Fruit fly (Drosophila melanogaster) whole organism, embryonic: ENCODE results near the gene kud.

Source experiments
- CG10209 ChIP-seq: fragments of 200-800 bp; sonication (Bioruptor generic); optimal IDR thresholded peaks from 3 replicates; lab custom pipeline; 2017; ENCODE audit warnings: missing biosample characterization, mild to moderate bottlenecking, missing genetic modification characterization, missing genetic modification reagents
- CG12391 ChIP-seq: fragments of 200-800 bp; sonication (Bioruptor generic); optimal IDR thresholded peaks from 3 replicates; lab custom pipeline; 2018; ENCODE audit warnings: missing biosample characterization, mild to moderate bottlenecking, missing genetic modification characterization, moderate library complexity
- CG13624 ChIP-seq: fragments of 200-800 bp; sonication (Bioruptor generic); optimal IDR thresholded peaks from 2 replicates; lab custom pipeline; 2016; ENCODE audit warnings: missing biosample characterization, missing genetic modification characterization
- CG1832 ChIP-seq: fragments of 200-800 bp; sonication (Bioruptor generic); optimal IDR thresholded peaks from 2 replicates; lab custom pipeline; 2017; ENCODE audit warnings: missing biosample characterization, mild to moderate bottlenecking, missing genetic modification characterization, inconsistent platforms
- CG18599 ChIP-seq: fragments of 200-800 bp; sonication (Bioruptor generic); optimal IDR thresholded peaks from 3 replicates; lab custom pipeline; 2017; ENCODE audit warnings: missing biosample characterization, missing genetic modification characterization, mild to moderate bottlenecking, moderate library complexity, missing genetic modification reagents
- CG2875 ChIP-seq: fragments of 200-800 bp; sonication (Bioruptor generic); optimal IDR thresholded peaks from 2 replicates; lab custom pipeline; 2017; ENCODE audit warnings: missing biosample characterization, mild to moderate bottlenecking, missing genetic modification characterization, missing genetic modification reagents
- CG3065 ChIP-seq: fragments of 200-800 bp; sonication (Bioruptor generic); optimal IDR thresholded peaks from 2 replicates; lab custom pipeline; 2016; ENCODE audit warnings: missing biosample characterization, missing genetic modification characterization
- CG31224 ChIP-seq: fragments of 200-800 bp; sonication (Bioruptor generic); IDR thresholded peaks from 2 replicates; pipeline ENCODE4 v1.3.6; 2022; ENCODE audit warnings: missing biosample characterization, missing genetic modification characterization
- CG34376 ChIP-seq: fragments of 200-800 bp; sonication (Bioruptor generic); optimal IDR thresholded peaks from 2 replicates; lab custom pipeline; 2018; ENCODE audit warnings: missing biosample characterization, mild to moderate bottlenecking, missing genetic modification characterization
- CG4404 ChIP-seq: fragments of 200-800 bp; sonication (Bioruptor generic); IDR thresholded peaks from 2 replicates; pipeline ENCODE4 v1.3.6; 2022; ENCODE audit warnings: missing biosample characterization, missing genetic modification characterization
- CG4617 ChIP-seq: fragments of 200-800 bp; sonication (Bioruptor generic); optimal IDR thresholded peaks from 3 replicates; lab custom pipeline; 2016; ENCODE audit warnings: missing biosample characterization, missing genetic modification characterization, borderline replicate concordance
- CG4820 ChIP-seq: fragments of 200-800 bp; sonication (Bioruptor generic); optimal IDR thresholded peaks from 3 replicates; lab custom pipeline; 2016; ENCODE audit warnings: missing biosample characterization, missing genetic modification characterization
- CG6654 ChIP-seq: fragments of 200-800 bp; sonication (Bioruptor generic); optimal IDR thresholded peaks from 2 replicates; lab custom pipeline; 2017; ENCODE audit warnings: missing biosample characterization, mild to moderate bottlenecking, missing genetic modification characterization
- CG7271 ChIP-seq: fragments of 200-800 bp; sonication (Bioruptor generic); optimal IDR thresholded peaks from 2 replicates; lab custom pipeline; 2018; ENCODE audit warnings: missing biosample characterization, mild to moderate bottlenecking, missing genetic modification characterization, moderate library complexity
- CG7372 ChIP-seq: fragments of 200-800 bp; sonication (Bioruptor generic); IDR thresholded peaks from 2 replicates; pipeline ENCODE4 v1.3.6; 2022; ENCODE audit warnings: missing biosample characterization, missing genetic modification characterization
- CG7987 ChIP-seq: fragments of 200-800 bp; sonication (Bioruptor generic); optimal IDR thresholded peaks from 2 replicates; lab custom pipeline; 2018; ENCODE audit warnings: missing biosample characterization, mild to moderate bottlenecking, missing genetic modification characterization, moderate library complexity
- CG8281 ChIP-seq: fragments of 200-800 bp; sonication (Bioruptor generic); optimal IDR thresholded peaks from 2 replicates; lab custom pipeline; 2018; ENCODE audit warnings: missing biosample characterization, mild to moderate bottlenecking, missing genetic modification characterization, moderate library complexity
- CG8359 ChIP-seq: fragments of 200-800 bp; sonication (Bioruptor generic); optimal IDR thresholded peaks from 2 replicates; lab custom pipeline; 2017; ENCODE audit warnings: missing biosample characterization, mild to moderate bottlenecking, missing genetic modification characterization, borderline replicate concordance
- CG9609 ChIP-seq: fragments of 200-800 bp; sonication (Bioruptor generic); optimal IDR thresholded peaks from 3 replicates; lab custom pipeline; 2016; ENCODE audit warnings: missing biosample characterization, missing genetic modification characterization
- Dad ChIP-seq: fragments of 200-800 bp; sonication (Bioruptor generic); optimal IDR thresholded peaks from 3 replicates; lab custom pipeline; 2016; ENCODE audit warnings: missing biosample characterization, missing genetic modification characterization
- Deaf1 ChIP-seq: fragments of 200-800 bp; optimal IDR thresholded peaks from 3 replicates; lab custom pipeline; 2019; ENCODE audit warnings: missing biosample characterization, mild to moderate bottlenecking, missing genetic modification characterization, moderate library complexity
- Drgx ChIP-seq: fragments of 200-800 bp; sonication (Bioruptor generic); IDR thresholded peaks from 2 replicates; pipeline ENCODE4 v1.3.6; 2022; ENCODE audit warnings: missing biosample characterization, missing genetic modification characterization
- Elba2 ChIP-seq: fragments of 200-800 bp; sonication (Bioruptor generic); optimal IDR thresholded peaks from 3 replicates; lab custom pipeline; 2016; ENCODE audit warnings: missing biosample characterization, missing genetic modification characterization
- H15 ChIP-seq: fragments of 200-800 bp; sonication (Bioruptor generic); IDR thresholded peaks from 3 replicates; pipeline ENCODE4 v1.3.6; 2022; ENCODE audit warnings: missing biosample characterization, missing genetic modification characterization
- Hand ChIP-seq: fragments of 200-800 bp; sonication (Bioruptor generic); optimal IDR thresholded peaks from 2 replicates; lab custom pipeline; 2017; ENCODE audit warnings: mild to moderate bottlenecking, missing biosample characterization, missing genetic modification reagents, missing genetic modification characterization
- Med ChIP-seq: fragments of 200-800 bp; sonication (Bioruptor generic); peaks from one replicate; lab custom pipeline; 2016; ENCODE audit warnings: missing biosample characterization, missing genetic modification characterization, mild to moderate bottlenecking, inconsistent platforms, moderate library complexity
- Meics ChIP-seq: fragments of 200-800 bp; sonication (Bioruptor generic); optimal IDR thresholded peaks from 2 replicates; lab custom pipeline; 2017; ENCODE audit warnings: missing biosample characterization, mild to moderate bottlenecking, missing genetic modification characterization
- NC2α ChIP-seq: fragments of 200-800 bp; sonication (Bioruptor generic); optimal IDR thresholded peaks from 2 replicates; lab custom pipeline; 2016; ENCODE audit warnings: missing biosample characterization, missing genetic modification characterization
- Nf-YC ChIP-seq: fragments of 200-800 bp; optimal IDR thresholded peaks from 3 replicates; lab custom pipeline; 2019; ENCODE audit warnings: missing biosample characterization, mild to moderate bottlenecking, missing genetic modification characterization, moderate library complexity
- Rfx ChIP-seq: fragments of 200-800 bp; sonication (Bioruptor generic); IDR thresholded peaks from 2 replicates; pipeline ENCODE4 v1.3.6; 2022; ENCODE audit warnings: missing biosample characterization, missing genetic modification characterization
- Sin3A ChIP-seq: fragments of >200 bp; optimal IDR thresholded peaks from 2 replicates; lab custom pipeline; 2018
- ac ChIP-seq: fragments of 200-800 bp; sonication (Bioruptor generic); optimal IDR thresholded peaks from 3 replicates; lab custom pipeline; 2017; ENCODE audit warnings: missing biosample characterization, mild to moderate bottlenecking, missing genetic modification characterization
- al ChIP-seq: fragments of 200-800 bp; sonication (Bioruptor generic); IDR thresholded peaks from 2 replicates; pipeline ENCODE4 v1.3.6; 2022; ENCODE audit warnings: missing biosample characterization, missing genetic modification characterization
- bigmax ChIP-seq: fragments of 200-800 bp; sonication (Bioruptor generic); optimal IDR thresholded peaks from 2 replicates; lab custom pipeline; 2018; ENCODE audit warnings: missing biosample characterization, mild to moderate bottlenecking, missing genetic modification characterization
- dati ChIP-seq: fragments of 200-800 bp; sonication (Bioruptor generic); IDR thresholded peaks from 2 replicates; pipeline ENCODE4 v1.3.6; 2022; ENCODE audit warnings: missing biosample characterization, missing genetic modification characterization
- dmrt11E ChIP-seq: fragments of 200-800 bp; sonication (Bioruptor generic); optimal IDR thresholded peaks from 3 replicates; lab custom pipeline; 2018; ENCODE audit warnings: missing biosample characterization, mild to moderate bottlenecking, missing genetic modification characterization, moderate library complexity
- fd102C ChIP-seq: fragments of 200-800 bp; sonication (Bioruptor generic); optimal IDR thresholded peaks from 2 replicates; lab custom pipeline; 2018; ENCODE audit warnings: missing biosample characterization, mild to moderate bottlenecking, missing genetic modification characterization, moderate library complexity
- gce ChIP-seq: fragments of 200-800 bp; sonication (Bioruptor generic); IDR thresholded peaks from 3 replicates; pipeline ENCODE4 v1.3.6; 2022; ENCODE audit warnings: missing biosample characterization, missing genetic modification characterization
- gfzf ChIP-seq: fragments of 200-800 bp; sonication (Bioruptor generic); optimal IDR thresholded peaks from 2 replicates; lab custom pipeline; 2016; ENCODE audit warnings: missing biosample characterization, mild to moderate bottlenecking, missing genetic modification characterization, moderate library complexity
- grau ChIP-seq: fragments of 200-800 bp; optimal IDR thresholded peaks from 3 replicates; lab custom pipeline; 2019; ENCODE audit warnings: missing biosample characterization, mild to moderate bottlenecking, missing genetic modification characterization, moderate library complexity
- gt ChIP-seq: fragments of 200-800 bp; sonication (Bioruptor generic); IDR thresholded peaks from 2 replicates; pipeline ENCODE4 v1.3.6; 2022; ENCODE audit warnings: missing biosample characterization, missing genetic modification characterization
- hb ChIP-seq: fragments of 200-800 bp; sonication (Bioruptor generic); IDR thresholded peaks from 3 replicates; pipeline ENCODE4 v1.3.6; 2022; ENCODE audit warnings: missing biosample characterization, missing genetic modification characterization; ENCODE audit not compliant: partially characterized antibody
- hbn ChIP-seq: fragments of 200-800 bp; sonication (Bioruptor generic); IDR thresholded peaks from 2 replicates; pipeline ENCODE4 v1.3.6; 2022; ENCODE audit warnings: missing biosample characterization, missing genetic modification characterization; ENCODE audit not compliant: partially characterized antibody
- jigr1 ChIP-seq: fragments of 200-800 bp; sonication (Bioruptor generic); IDR thresholded peaks from 3 replicates; pipeline ENCODE4 v1.3.6; 2022; ENCODE audit warnings: missing biosample characterization, missing genetic modification characterization
- maf-S ChIP-seq: fragments of 200-800 bp; sonication (Bioruptor generic); optimal IDR thresholded peaks from 2 replicates; lab custom pipeline; 2016; ENCODE audit warnings: missing biosample characterization, missing genetic modification characterization
- run ChIP-seq: fragments of 200-800 bp; sonication (Bioruptor generic); optimal IDR thresholded peaks from 3 replicates; lab custom pipeline; 2018; ENCODE audit warnings: missing biosample characterization, mild to moderate bottlenecking, missing genetic modification characterization
- seq ChIP-seq: fragments of 200-800 bp; sonication (Bioruptor generic); IDR thresholded peaks from 2 replicates; pipeline ENCODE4 v1.3.6; 2022; ENCODE audit warnings: missing biosample characterization, missing genetic modification characterization
- sima ChIP-seq: fragments of 200-800 bp; sonication (Bioruptor generic); optimal IDR thresholded peaks from 2 replicates; lab custom pipeline; 2016; ENCODE audit warnings: missing biosample characterization, missing genetic modification characterization
- slou ChIP-seq: fragments of 200-800 bp; sonication (Bioruptor generic); optimal IDR thresholded peaks from 3 replicates; lab custom pipeline; 2016; ENCODE audit warnings: missing biosample characterization, missing genetic modification characterization
- tup ChIP-seq: fragments of 200-800 bp; sonication (Bioruptor generic); optimal IDR thresholded peaks from 2 replicates; lab custom pipeline; 2016; ENCODE audit warnings: missing biosample characterization, mild to moderate bottlenecking, missing genetic modification characterization, moderate library complexity

The kud gene

DNA sequence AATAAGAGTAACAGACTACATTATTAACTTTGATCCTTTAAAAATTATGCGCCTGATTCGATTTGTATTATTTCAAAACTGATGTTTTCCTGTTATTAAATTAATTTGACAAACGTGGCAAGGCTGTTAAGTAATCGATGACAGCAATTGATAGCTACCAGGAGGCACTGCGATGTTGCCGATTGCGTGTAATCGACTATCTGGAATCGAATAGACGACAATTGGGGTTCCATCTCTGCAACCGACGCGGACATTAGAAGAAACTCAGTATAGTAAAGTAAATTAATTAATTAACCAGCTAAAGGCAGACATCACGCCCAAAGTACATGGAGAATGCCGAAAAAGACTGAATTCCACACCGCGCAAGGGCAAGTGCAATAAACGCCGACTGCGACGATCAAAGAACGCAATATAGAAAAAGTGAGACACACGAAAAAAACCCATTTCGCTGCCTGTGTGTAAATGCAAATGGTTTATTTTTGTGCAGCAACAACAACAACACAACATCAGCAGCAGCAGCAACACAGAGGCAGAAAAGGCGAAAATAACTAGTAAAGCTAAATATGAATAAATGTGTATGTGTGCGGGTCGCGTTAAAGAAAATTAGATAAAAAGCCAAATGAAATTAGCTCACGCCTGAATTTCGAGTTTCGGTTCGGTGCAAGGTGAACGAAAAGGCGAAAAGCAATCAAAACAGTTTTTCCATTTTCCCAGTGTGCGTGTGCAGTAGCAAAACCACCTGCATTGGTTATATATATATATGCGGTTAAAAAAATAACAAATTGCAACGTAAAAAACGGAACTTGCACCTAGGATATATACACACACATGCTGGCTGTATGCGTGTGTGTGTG lies 9.0 kb upstream of the kud start, which contains the start of gene sina (continued):
- TF ChIP-seq CG12391 (tag; lab: Kevin White, UChicago) (peak; percentile 63), CG7271 (no peak), fd102C (no peak), CG18599 (GFP tag; lab: Kevin White, UChicago) (peak; percentile 27), CG8281 (tag; lab: Kevin White, UChicago) (no peak), dmrt11E (no peak), CG31224 (GFP tag; lab: Robert Waterston, UW) (no peak), CG9609 (GFP tag; lab: Kevin White, UChicago) (no peak), CG7372 (no peak), CG4820 (peak; percentile 7), maf-S (GFP tag; lab: Kevin White, UChicago) (no peak), Elba2 (GFP tag; lab: Kevin White, UChicago) (peak; percentile 43), Med (GFP tag; lab: Kevin White, UChicago) (peak; percentile 91), CG2875 (GFP tag; lab: Kevin White, UChicago) (no peak), Hand (GFP tag; lab: Kevin White, UChicago) (no peak), seq (GFP tag; lab: Robert Waterston, UW) (no peak), CG8359 (no peak), dati (GFP tag; lab: Robert Waterston, UW) (no peak), Dad (GFP tag; lab: Kevin White, UChicago) (no peak), hbn (GFP tag; lab: Robert Waterston, UW) (peak; percentile 71), gce (GFP tag; lab: Robert Waterston, UW) (no peak), run (tag; lab: Kevin White, UChicago) (no peak), CG13624 (GFP tag; lab: Kevin White, UChicago) (peak; percentile 20), CG4617 (GFP tag; lab: Kevin White, UChicago) (peak; percentile 63), hb (GFP tag; lab: Robert Waterston, UW) (peak; percentile 88), tup (GFP tag; lab: Kevin White, UChicago) (no peak), gt (no peak), slou (GFP tag; lab: Kevin White, UChicago) (peak; percentile 10), jigr1 (GFP tag; lab: Robert Waterston, UW) (no peak), CG6654 (GFP tag; lab: Kevin White, UChicago) (no peak), CG3065 (GFP tag; lab: Kevin White, UChicago) (no peak), CG34376 (GFP tag; lab: Kevin White, UChicago) (peak; percentile 5), gfzf (GFP tag; lab: Kevin White, UChicago) (peak; percentile 31), grau (tag; lab: Kevin White, UChicago) (peak; percentile 22), CG7987 (peak; percentile 26), CG1832 (GFP tag; lab: Kevin White, UChicago) (no peak), Nf-YC (tag; lab: Kevin White, UChicago) (peak; percentile 56), Drgx (GFP tag; lab: Robert Waterston, UW) (peak; percentile 17), ac (GFP tag; lab: Kevin White, UChicago) (no peak), al (no peak), bigmax (GFP tag; lab: Kevin White, UChicago) (no peak), H15 (GFP tag; lab: Robert Waterston, UW) (no peak), CG4404 (GFP tag; lab: Robert Waterston, UW) (no peak), Meics (GFP tag; lab: Kevin White, UChicago) (no peak), NC2α (GFP tag; lab: Kevin White, UChicago) (no peak), Deaf1 (no peak), sima (GFP tag; lab: Kevin White, UChicago) (no peak), CG10209 (GFP tag; lab: Kevin White, UChicago) (no peak), Rfx (GFP tag; lab: Robert Waterston, UW) (peak; percentile 38), Sin3A (lab: Kevin White, UChicago) (peak; percentile 4)
